Worm (Caenorhabditis elegans): Measurements from ENCODE around the gene fars-3.

Gene fars-3

DNA sequence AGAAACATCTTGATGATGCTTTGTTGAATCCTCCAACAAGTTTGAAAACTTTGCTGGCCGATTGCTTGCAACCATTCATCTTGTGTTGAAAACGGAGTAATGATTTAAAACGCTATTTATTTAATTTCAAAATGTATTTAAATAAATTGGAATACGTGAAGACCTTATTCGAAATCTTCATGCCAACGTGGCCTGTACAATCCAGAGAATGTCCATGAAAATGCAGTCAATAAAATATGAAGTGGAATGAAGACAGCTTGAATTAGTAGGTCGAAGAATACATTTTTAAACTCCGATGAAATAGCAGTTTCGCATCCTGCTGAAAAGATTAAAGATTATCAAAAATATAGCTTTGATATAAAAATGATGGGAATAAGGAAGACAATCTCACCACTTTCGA lies 10.1 kb upstream of the fars-3 start, which contains the start of gene F22B5.5:
F22B5.5 (minus strand) TSS at position 101 of the 400 bp plus-strand sequence.
- TF ChIP-seq zip-8 (tag; optimal IDR thresholded peaks at IDR 0.05) (no peak), ceh-43 (GFP tag; optimal IDR thresholded peaks at IDR 0.05) (no peak), nhr-28 (tag; optimal IDR thresholded peaks at IDR 0.05) (no peak), mep-1 (tag; optimal IDR thresholded peaks at IDR 0.05) (no peak), tbx-8 (GFP tag; optimal IDR thresholded peaks at IDR 0.05) (no peak), unc-62 (GFP tag; optimal IDR thresholded peaks at IDR 0.05) (no peak), mab-5 (tag; optimal IDR thresholded peaks at IDR 0.05) (no peak), nhr-237 (tag; optimal IDR thresholded peaks at IDR 0.05) (no peak), lsy-2 (tag; optimal IDR thresholded peaks at IDR 0.05) (no peak)

ce11 chrII:8456094-8456493 lies 8.6 kb upstream of the fars-3 start, which contains the start of gene F22B5.6:
Gene F22B5.6 (minus strand): TSS chrII:8456194.
- no peak for TF ChIP-seq lin-32 (GFP tag; optimal IDR thresholded peaks at IDR 0.05)
- TF ChIP-seq ztf-11 (tag; optimal IDR thresholded peaks at IDR 0.05), result no peak
- no peak for TF ChIP-seq ceh-43 (GFP tag; optimal IDR thresholded peaks at IDR 0.05)
- TF ChIP-seq elt-1 (tag; optimal IDR thresholded peaks at IDR 0.05; ENCODE audit: borderline replicate concordance, insufficient read depth), result no peak

DNA sequence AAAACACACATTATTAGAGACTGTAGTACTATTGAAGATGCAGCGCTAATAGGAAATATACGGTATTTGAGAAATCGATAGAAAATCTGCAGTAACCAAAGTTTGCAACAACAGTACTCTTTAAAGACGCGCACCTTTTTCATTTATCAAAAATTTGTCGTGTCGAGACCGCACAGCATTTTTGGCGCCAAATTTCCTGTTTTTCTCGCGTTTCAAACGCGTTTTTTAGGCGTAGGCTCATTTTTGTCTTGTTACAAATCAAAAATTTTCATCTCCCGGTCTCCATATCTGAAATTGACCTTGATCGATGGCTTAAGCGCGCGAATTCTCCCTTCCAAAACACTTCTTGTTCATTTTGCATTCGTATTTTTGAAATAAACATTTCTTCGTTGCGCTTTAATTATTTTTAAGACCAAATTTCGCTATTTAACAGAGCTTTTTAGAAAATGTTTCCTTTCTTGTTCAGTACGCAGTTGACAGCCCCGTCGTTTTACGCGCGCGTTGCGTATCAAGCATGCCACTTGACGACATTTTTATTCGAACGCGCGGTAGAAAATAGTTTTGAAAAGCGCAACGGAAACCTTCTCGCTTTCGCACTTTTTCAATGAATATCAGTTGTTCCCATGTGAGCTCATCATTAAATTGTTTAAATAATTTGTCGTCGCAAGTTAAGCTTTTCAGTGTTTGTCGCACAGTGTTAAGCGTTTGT lies 7.8 kb upstream of the fars-3 start:
- TF ChIP-seq M03D4.4 (tag; optimal IDR thresholded peaks at IDR 0.05) (no peak), ceh-83 (GFP tag; optimal IDR thresholded peaks at IDR 0.05) (no peak), unc-62 (GFP tag; optimal IDR thresholded peaks at IDR 0.05) (no peak), lin-13 (tag; optimal IDR thresholded peaks at IDR 0.05) (peak; percentile 0), hlh-1 (tag; optimal IDR thresholded peaks at IDR 0.05) (peak; percentile 1), ceh-43 (GFP tag; optimal IDR thresholded peaks at IDR 0.05) (no peak), ztf-11 (tag; optimal IDR thresholded peaks at IDR 0.05) (no peak)

ce11 chrII:8457438-8457837 lies 7.2 kb upstream of the fars-3 start, which contains the start of gene zyg-9:
Gene zyg-9 (plus strand): TSS chrII:8457818.
- TF ChIP-seq elt-1 (tag; optimal IDR thresholded peaks at IDR 0.05; ENCODE audit: borderline replicate concordance, insufficient read depth) (no peak), ceh-43 (GFP tag; optimal IDR thresholded peaks at IDR 0.05) (no peak), unc-62 (GFP tag; optimal IDR thresholded peaks at IDR 0.05) (no peak), ces-1 (GFP tag; optimal IDR thresholded peaks at IDR 0.05) (no peak), blmp-1 (tag; optimal IDR thresholded peaks at IDR 0.05) (no peak), bed-3 (GFP tag; optimal IDR thresholded peaks at IDR 0.05) (no peak), pha-4 (tag; optimal IDR thresholded peaks at IDR 0.05) (no peak), cnd-1 (tag; optimal IDR thresholded peaks at IDR 0.05) (no peak)

ce11 chrII:8466874-8467273 lies 2.2 kb downstream of the fars-3 start, which contains the start of gene F22B5.10:
Gene F22B5.10 (plus strand): TSS chrII:8467174.
- TF ChIP-seq tbx-8 (GFP tag; optimal IDR thresholded peaks at IDR 0.05) (no peak), drap-1 (GFP tag; optimal IDR thresholded peaks at IDR 0.05) (no peak), nhr-12 (tag; optimal IDR thresholded peaks at IDR 0.05) (no peak), nhr-237 (tag; optimal IDR thresholded peaks at IDR 0.05) (no peak), unc-120 (tag; optimal IDR thresholded peaks at IDR 0.05; ENCODE audit: poor library complexity, severe bottlenecking) (no peak), elt-3 (tag; optimal IDR thresholded peaks at IDR 0.05) (no peak), nhr-28 (tag; optimal IDR thresholded peaks at IDR 0.05) (no peak), ceh-83 (GFP tag; optimal IDR thresholded peaks at IDR 0.05) (peak; percentile 32)

ce11 chrII:8467809-8468208 lies 3.2 kb downstream of the fars-3 start, which contains the start of gene M05D6.2:
Gene M05D6.2 (plus strand): TSS chrII:8468109.
- no peak for TF ChIP-seq ham-2 (GFP tag; optimal IDR thresholded peaks at IDR 0.05)
- TF ChIP-seq sem-2 (GFP tag; optimal IDR thresholded peaks at IDR 0.05), result no peak
- TF ChIP-seq lsy-2 (tag; optimal IDR thresholded peaks at IDR 0.05), result no peak
- TF ChIP-seq lin-13 (tag; optimal IDR thresholded peaks at IDR 0.05), result no peak
- TF ChIP-seq mep-1 (tag; optimal IDR thresholded peaks at IDR 0.05), result no peak
- TF ChIP-seq ztf-11 (tag; optimal IDR thresholded peaks at IDR 0.05), result no peak
- TF ChIP-seq nhr-76 (tag; optimal IDR thresholded peaks at IDR 0.05), result no peak
- TF ChIP-seq blmp-1 (tag; optimal IDR thresholded peaks at IDR 0.05), result no peak
- no peak for TF ChIP-seq flh-1 (GFP tag; optimal IDR thresholded peaks at IDR 0.05)
- no peak for TF ChIP-seq ceh-43 (GFP tag; optimal IDR thresholded peaks at IDR 0.05)
- no peak for TF ChIP-seq nhr-237 (tag; optimal IDR thresholded peaks at IDR 0.05)
- no peak for TF ChIP-seq ceh-39 (tag; optimal IDR thresholded peaks at IDR 0.05)
- TF ChIP-seq unc-39 (tag; optimal IDR thresholded peaks at IDR 0.05), result no peak
- TF ChIP-seq ceh-83 (GFP tag; optimal IDR thresholded peaks at IDR 0.05), result no peak
- TF ChIP-seq cnd-1 (tag; optimal IDR thresholded peaks at IDR 0.05), result no peak
- no peak for TF ChIP-seq pha-4 (tag; optimal IDR thresholded peaks at IDR 0.05)
